Worm (Caenorhabditis elegans) whole organism, L2 larva: Measurements from ENCODE around the gene F01F1.3.

Source experiments
- elt-1 ChIP-seq: fragments of 150-350 bp; optimal IDR thresholded peaks from 2 replicates; lab custom pipeline; 2014; ENCODE audit warnings: missing biosample characterization, missing genetic modification characterization
- elt-3 ChIP-seq: sonication (generic microtip); optimal IDR thresholded peaks from 2 replicates; lab custom pipeline; 2017; ENCODE audit warnings: missing biosample characterization, missing genetic modification characterization
- lin-11 ChIP-seq: fragments of 150-350 bp; sonication (generic microtip); optimal IDR thresholded peaks from 2 replicates; lab custom pipeline; 2014; ENCODE audit warnings: missing biosample characterization, missing genetic modification characterization, inconsistent platforms, mixed read lengths
- nhr-23 ChIP-seq: fragments of 150-350 bp; optimal IDR thresholded peaks from 2 replicates; lab custom pipeline; 2014; ENCODE audit warnings: missing biosample characterization, missing genetic modification reagents, missing genetic modification characterization

ce11 chrIII:5922236-5922635 lies 50.5 kb downstream of the F01F1.3 start:
- TF ChIP-seq nhr-23 (tag; lab: Kevin White, UChicago) (no peak), elt-1 (no peak), elt-3 (tag; lab: Kevin White, UChicago) (no peak), lin-11 (tag; lab: Kevin White, UChicago) (no peak)
